Worm (Caenorhabditis elegans) whole organism, L4 larva: ENCODE data around the gene C14B1.2.
A peak's percentile ranks its signal among the peaks of the same experiment; 100 is the strongest.

Experiments
- F10B5.3 ChIP-seq: sonication (generic microtip); optimal IDR thresholded peaks from 2 replicates; lab custom pipeline; 2016; ENCODE audit warnings: mild to moderate bottlenecking, missing genetic modification characterization, missing compliant biosample characterization
- F26F4.8 ChIP-seq: fragments of 200-800 bp; sonication (Bioruptor generic); conservative IDR thresholded peaks from 2 replicates; pipeline ENCODE4 v1.3.6; 2022; ENCODE audit warnings: missing genetic modification characterization, missing compliant biosample characterization
- F49E8.2 ChIP-seq: sonication (generic microtip); optimal IDR thresholded peaks from 2 replicates; lab custom pipeline; 2016; ENCODE audit warnings: missing compliant biosample characterization, mild to moderate bottlenecking, missing genetic modification characterization, borderline replicate concordance
- R02D3.7 ChIP-seq: fragments of 150-350 bp; sonication (generic microtip); optimal IDR thresholded peaks from 3 replicates; lab custom pipeline; 2014; ENCODE audit warnings: missing biosample characterization, missing genetic modification characterization
- T26A8.4 ChIP-seq: fragments of 200-800 bp; sonication (Bioruptor generic); IDR thresholded peaks from 2 replicates; pipeline ENCODE4 v1.3.6; 2022; ENCODE audit warnings: missing genetic modification characterization, missing compliant biosample characterization
- ZK337.2 ChIP-seq: fragments of 200-800 bp; sonication (Bioruptor generic); IDR thresholded peaks from 2 replicates; pipeline ENCODE4 v1.3.6; 2022; ENCODE audit warnings: missing genetic modification reagents, missing genetic modification characterization, missing compliant biosample characterization
- ama-1 ChIP-seq: fragments of 150-350 bp; optimal IDR thresholded peaks from 2 replicates; lab custom pipeline; 2014; ENCODE audit warnings: inconsistent platforms, mixed read lengths
- ceh-20 ChIP-seq: fragments of 200-800 bp; sonication (Bioruptor generic); IDR thresholded peaks from 2 replicates; pipeline ENCODE4 v1.3.6; 2022; ENCODE audit warnings: missing genetic modification reagents, missing genetic modification characterization, missing compliant biosample characterization
- ceh-44 ChIP-seq: fragments of 200-800 bp; sonication (Bioruptor generic); IDR thresholded peaks from 2 replicates; pipeline ENCODE4 v1.3.6; 2022; ENCODE audit warnings: missing genetic modification reagents, missing genetic modification characterization, missing compliant biosample characterization
- ceh-62 ChIP-seq: sonication (generic microtip); optimal IDR thresholded peaks from 2 replicates; lab custom pipeline; 2017; ENCODE audit warnings: missing biosample characterization, missing genetic modification characterization
- ceh-82 ChIP-seq: sonication (generic microtip); optimal IDR thresholded peaks from 2 replicates; lab custom pipeline; 2017; ENCODE audit warnings: missing biosample characterization, missing genetic modification characterization
- ces-1 ChIP-seq: fragments of 150-350 bp; sonication (generic microtip); optimal IDR thresholded peaks from 4 replicates; lab custom pipeline; 2014; ENCODE audit warnings: missing biosample characterization, missing genetic modification reagents, missing genetic modification characterization
- cey-2 ChIP-seq: sonication (generic microtip); optimal IDR thresholded peaks from 3 replicates; lab custom pipeline; 2017; ENCODE audit warnings: missing genetic modification characterization, mild to moderate bottlenecking, missing compliant biosample characterization, antibody characterized with exemption, borderline replicate concordance; ENCODE audit not compliant: insufficient read depth
- dmd-8 ChIP-seq: fragments of 200-800 bp; sonication (Bioruptor generic); IDR thresholded peaks from 2 replicates; pipeline ENCODE4 v1.3.6; 2022; ENCODE audit warnings: missing genetic modification characterization, missing compliant biosample characterization
- dpl-1 ChIP-seq: fragments of 150-350 bp; optimal IDR thresholded peaks from 2 replicates; lab custom pipeline; 2014; ENCODE audit warnings: missing biosample characterization, missing genetic modification reagents, missing genetic modification characterization
- dve-1 ChIP-seq: sonication (generic microtip); optimal IDR thresholded peaks from 2 replicates; lab custom pipeline; 2017; ENCODE audit warnings: antibody characterized with exemption, mild to moderate bottlenecking, missing genetic modification characterization, missing compliant biosample characterization; ENCODE audit not compliant: insufficient read depth
- egl-43 ChIP-seq: fragments of 200-800 bp; sonication (Bioruptor generic); IDR thresholded peaks from 2 replicates; pipeline ENCODE4 v1.3.6; 2022; ENCODE audit warnings: missing genetic modification reagents, missing genetic modification characterization, missing compliant biosample characterization
- fos-1 ChIP-seq: fragments of 150-350 bp; optimal IDR thresholded peaks from 2 replicates; lab custom pipeline; 2014; ENCODE audit warnings: missing biosample characterization, missing genetic modification characterization
- hmg-1.1 ChIP-seq: fragments of 200-800 bp; sonication (Bioruptor generic); IDR thresholded peaks from 2 replicates; pipeline ENCODE4 v1.3.6; 2022; ENCODE audit warnings: missing genetic modification reagents, missing genetic modification characterization, missing compliant biosample characterization
- lin-38 ChIP-seq: fragments of 200-800 bp; sonication (Bioruptor generic); IDR thresholded peaks from 2 replicates; pipeline ENCODE4 v1.3.6; 2022; ENCODE audit warnings: missing genetic modification reagents, missing genetic modification characterization, missing compliant biosample characterization
- lir-3 ChIP-seq: sonication (generic microtip); optimal IDR thresholded peaks from 2 replicates; lab custom pipeline; 2016; ENCODE audit warnings: mild to moderate bottlenecking, missing genetic modification characterization, missing compliant biosample characterization
- lsy-2 ChIP-seq, 2 experiments: fragments of 150-350 bp in 1 of 2; sonication (generic microtip) in 1 of 2; optimal IDR thresholded peaks; 2 replicates each; lab custom pipeline; 2014 to 2017; ENCODE audit warnings: missing biosample characterization in 2 of 2, missing genetic modification characterization in 2 of 2
- mdt-29 ChIP-seq: fragments of 200-800 bp; sonication (Bioruptor generic); IDR thresholded peaks from 2 replicates; pipeline ENCODE4 v1.3.6; 2022; ENCODE audit warnings: missing genetic modification reagents, missing genetic modification characterization, missing compliant biosample characterization
- mep-1 ChIP-seq: fragments of 150-350 bp; sonication (generic microtip); optimal IDR thresholded peaks from 3 replicates; lab custom pipeline; 2014; ENCODE audit warnings: missing biosample characterization, missing genetic modification characterization
- mes-2 ChIP-seq: sonication (generic microtip); optimal IDR thresholded peaks from 2 replicates; lab custom pipeline; 2016; ENCODE audit warnings: missing genotype, mild to moderate bottlenecking, missing genetic modification characterization, missing compliant biosample characterization; ENCODE audit not compliant: poor library complexity, severe bottlenecking
- mxl-3 ChIP-seq: fragments of 200-800 bp; sonication (Bioruptor generic); optimal IDR thresholded peaks from 2 replicates; lab custom pipeline; 2018; ENCODE audit warnings: mild to moderate bottlenecking, missing genetic modification characterization, missing compliant biosample characterization
- nhr-111 ChIP-seq: fragments of 200-800 bp; sonication (Bioruptor generic); optimal IDR thresholded peaks from 2 replicates; lab custom pipeline; 2018; ENCODE audit warnings: mild to moderate bottlenecking, missing genetic modification characterization, missing compliant biosample characterization
- nhr-237 ChIP-seq: sonication (generic microtip); optimal IDR thresholded peaks from 2 replicates; lab custom pipeline; 2017; ENCODE audit warnings: missing biosample characterization, missing genetic modification characterization
- nhr-28 ChIP-seq: fragments of 150-350 bp; optimal IDR thresholded peaks from 2 replicates; lab custom pipeline; 2014; ENCODE audit warnings: missing biosample characterization, missing genetic modification characterization
- nhr-41 ChIP-seq: fragments of 200-800 bp; sonication (Bioruptor generic); IDR thresholded peaks from 2 replicates; pipeline ENCODE4 v1.3.6; 2022; ENCODE audit warnings: missing genetic modification reagents, missing genetic modification characterization, missing compliant biosample characterization
- nhr-48 ChIP-seq: sonication (generic microtip); optimal IDR thresholded peaks from 2 replicates; lab custom pipeline; 2016; ENCODE audit warnings: mild to moderate bottlenecking, missing genetic modification characterization, missing compliant biosample characterization
- pha-4 ChIP-seq, 2 experiments: fragments of 150-350 bp in 1 of 2; fragments of 200-800 bp in 1 of 2; sonication (Bioruptor generic) in 1 of 2; IDR thresholded peaks in 1 of 2; optimal IDR thresholded peaks in 1 of 2; 2 replicates each; pipeline versions ENCODE4 v1.3.6 to Lab custom; 2014 to 2022; ENCODE audit warnings: missing genetic modification characterization in 2 of 2, missing genetic modification reagents in 2 of 2, missing biosample characterization in 1 of 2, missing compliant biosample characterization in 1 of 2
- set-16 ChIP-seq: fragments of 200-800 bp; sonication (Bioruptor generic); IDR thresholded peaks from 2 replicates; pipeline ENCODE4 v1.3.6; 2022; ENCODE audit warnings: missing genetic modification reagents, missing genetic modification characterization, missing compliant biosample characterization
- skn-1 ChIP-seq: fragments of 150-350 bp; optimal IDR thresholded peaks from 2 replicates; lab custom pipeline; 2014; ENCODE audit warnings: missing biosample characterization, missing genetic modification characterization
- unc-62 ChIP-seq, 3 experiments: fragments of 150-350 bp in 1 of 3; sonication (generic microtip); optimal IDR thresholded peaks in 2 of 3; peaks in 1 of 3; 1 replicate in 1 of 3; 2 replicates in 2 of 3; lab custom pipeline; 2014 to 2017; ENCODE audit warnings: missing biosample characterization in 3 of 3, missing genetic modification characterization in 3 of 3, missing genetic modification reagents in 3 of 3, missing genotype in 1 of 3
- vab-7 ChIP-seq: fragments of 200-800 bp; sonication (Bioruptor generic); IDR thresholded peaks from 2 replicates; pipeline ENCODE4 v1.3.6; 2022; ENCODE audit warnings: missing genetic modification reagents, missing genetic modification characterization, missing compliant biosample characterization
- zfp-2 ChIP-seq: sonication (generic microtip); optimal IDR thresholded peaks from 2 replicates; lab custom pipeline; 2016; ENCODE audit warnings: mild to moderate bottlenecking, missing genetic modification characterization, missing compliant biosample characterization
- zip-11 ChIP-seq: fragments of 200-800 bp; sonication (Bioruptor generic); IDR thresholded peaks from 2 replicates; pipeline ENCODE4 v1.3.6; 2022; ENCODE audit warnings: missing genetic modification characterization, missing compliant biosample characterization

C14B1.2 gene

DNA sequence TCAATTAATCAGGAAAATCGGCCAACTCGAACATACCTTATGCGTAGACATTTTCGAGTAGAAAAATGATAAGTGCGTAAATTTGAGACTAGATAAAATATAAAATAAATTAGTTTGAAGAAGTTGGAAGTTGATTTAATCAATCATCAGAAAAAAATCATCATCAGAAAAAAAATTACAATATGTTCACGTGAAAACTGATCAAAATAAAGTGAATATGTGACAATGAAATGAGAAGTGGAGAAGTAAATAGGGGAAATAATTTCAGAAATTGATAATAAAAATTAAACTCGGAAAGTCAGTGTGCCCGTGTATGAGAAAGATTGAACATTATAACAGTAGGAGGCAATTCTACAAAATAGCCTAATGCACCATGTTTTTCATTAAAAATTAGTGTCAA is 27.5 kb downstream of the C14B1.2 start, which contains the start of gene F34D10.9:
F34D10.9 (minus strand) TSS at position 101 of the 400 bp plus-strand sequence.
- TF ChIP-seq nhr-111 (GFP tag; lab: Kevin White, UChicago) = no peak
- no peak for TF ChIP-seq ces-1

DNA sequence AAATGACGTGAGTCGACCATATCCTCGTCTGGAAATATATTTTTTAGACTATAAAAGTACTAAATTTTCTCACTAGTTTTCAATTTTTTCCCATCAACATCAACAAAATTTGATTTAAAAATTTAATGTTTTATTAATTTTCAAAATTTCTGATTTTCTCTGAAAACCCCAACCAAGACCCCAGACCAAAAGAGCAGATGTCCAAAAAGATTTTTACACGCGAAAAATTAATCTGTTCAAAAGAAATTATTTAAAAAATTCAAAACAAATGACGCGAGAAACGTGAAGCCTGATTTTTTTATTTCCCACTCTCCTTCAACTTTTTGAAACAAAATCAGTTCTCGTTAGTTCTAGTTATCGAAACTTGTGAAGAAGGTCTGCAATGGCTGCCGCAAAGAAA is 28.4 kb downstream of the C14B1.2 start, which contains the start of gene F34D10.8:
F34D10.8 (plus strand) TSS at position 301 of the 400 bp plus-strand sequence.
- TF ChIP-seq egl-43 = no peak
- no peak for TF ChIP-seq unc-62 (GFP tag; optimal IDR thresholded peaks at IDR 0.05 in 1 of 2; lab: Kevin White, UChicago)
- TF ChIP-seq unc-62 (tag; optimal IDR thresholded peaks at IDR 0.05; lab: Kevin White, UChicago) = no peak
- TF ChIP-seq ZK337.2 = no peak
- no peak for TF ChIP-seq fos-1 (tag; lab: Kevin White, UChicago)
- no peak for TF ChIP-seq vab-7 (GFP tag; lab: Robert Waterston, UW)
- TF ChIP-seq T26A8.4 (GFP tag; lab: Robert Waterston, UW) = no peak
- no peak for TF ChIP-seq F49E8.2 (tag; lab: Kevin White, UChicago)

DNA sequence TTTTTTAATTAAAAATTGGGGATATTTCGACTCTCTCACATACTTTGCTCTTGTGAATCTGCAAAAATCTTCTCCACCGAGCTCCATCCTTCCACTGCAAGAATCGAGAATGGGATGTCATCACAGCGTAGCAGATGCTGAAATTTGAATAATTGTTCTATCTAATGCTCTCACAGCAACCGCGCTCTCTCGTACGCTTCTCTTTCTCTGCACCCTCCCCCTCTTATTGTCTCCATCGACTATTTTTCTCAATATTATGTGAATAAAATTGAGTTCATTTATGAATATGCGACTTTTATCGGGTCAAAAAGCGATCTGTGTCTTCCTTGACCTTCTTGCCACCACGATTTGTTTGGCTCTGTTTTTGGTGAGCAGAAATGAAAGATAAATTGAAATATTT is 31.9 kb downstream of the C14B1.2 start, which contains the start of gene F34D10.3:
F34D10.3 (plus strand) TSS at position 249 of the 400 bp plus-strand sequence.
- TF ChIP-seq mes-2 (tag; lab: Kevin White, UChicago) = peak; percentile 48
- TF ChIP-seq lsy-2 (tag; optimal IDR thresholded peaks at IDR 0.05; lab: Kevin White, UChicago) = peak in 1 of 2 experiments; percentile 32
- no peak for TF ChIP-seq ceh-20
- TF ChIP-seq dve-1 (tag; lab: Kevin White, UChicago) = no peak
- no peak for TF ChIP-seq ZK337.2

DNA sequence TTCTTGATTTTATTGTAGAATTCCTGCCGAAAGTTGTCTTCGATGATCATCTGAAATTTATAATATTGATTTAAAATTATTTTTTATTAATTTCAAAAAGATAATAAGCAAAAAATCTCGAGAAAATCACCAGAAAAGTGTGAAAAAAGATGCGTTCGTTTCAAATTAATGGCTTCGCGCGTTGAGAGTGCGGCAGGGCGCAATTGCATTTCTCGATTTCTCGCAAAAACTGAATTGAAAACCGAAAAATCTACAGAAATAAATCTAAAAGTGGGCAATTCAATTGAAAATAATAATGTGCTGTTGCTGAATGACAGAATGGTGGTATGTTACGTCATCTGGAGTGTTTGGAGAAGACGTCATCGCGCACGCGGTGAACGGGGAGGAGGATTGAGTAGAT is 32.9 kb downstream of the C14B1.2 start, which contains the start of gene evl-18:
evl-18 (minus strand) TSS at position 50 of the 400 bp plus-strand sequence.
- TF ChIP-seq dpl-1 (GFP tag; lab: Kevin White, UChicago) = peak; percentile 58
- peak; percentile 15 for TF ChIP-seq mes-2 (tag; lab: Kevin White, UChicago)
- no peak for TF ChIP-seq zfp-2 (tag; lab: Kevin White, UChicago)
- peak in 1 of 2 experiments; percentile 33 for TF ChIP-seq lsy-2 (tag; optimal IDR thresholded peaks at IDR 0.05; lab: Kevin White, UChicago)
- peak; percentile 71 for TF ChIP-seq lin-38 (GFP tag; lab: Robert Waterston, UW)
- no peak for TF ChIP-seq nhr-237

DNA sequence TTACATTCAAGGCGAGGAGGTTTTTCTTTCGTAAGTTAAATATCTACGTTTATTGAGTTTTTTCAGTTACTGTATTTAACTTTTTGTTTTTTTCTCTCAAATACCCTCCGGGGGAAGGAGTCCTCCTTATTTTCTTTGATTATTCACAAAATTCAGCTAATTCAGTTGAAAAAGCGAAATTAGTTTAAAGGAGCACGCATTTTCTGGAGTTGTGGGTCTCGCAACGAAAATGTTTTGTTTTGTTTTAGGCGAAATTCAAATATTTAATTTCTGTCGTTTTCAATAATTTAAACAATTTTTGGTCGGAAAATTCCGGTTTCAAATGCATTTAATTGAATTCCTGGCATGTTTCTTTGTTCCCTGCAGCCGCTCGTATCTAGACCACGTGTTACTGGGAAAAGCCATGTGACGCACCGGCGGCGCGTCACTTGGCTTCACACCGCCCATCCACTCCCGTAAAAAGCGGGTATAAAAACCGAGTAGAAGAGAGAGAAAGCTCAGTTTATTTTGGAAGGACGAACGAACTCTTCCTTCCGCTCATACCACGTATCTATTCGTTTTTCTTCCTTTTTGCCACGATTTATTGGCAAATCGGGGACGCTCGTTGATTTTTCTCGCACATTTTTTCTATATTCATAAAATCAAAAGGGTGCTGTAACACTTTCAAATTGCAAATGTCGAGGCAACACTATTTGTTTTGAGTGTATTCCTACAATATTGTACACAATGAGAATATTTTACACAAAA is 33.6 kb downstream of the C14B1.2 start:
- TF ChIP-seq pha-4 (GFP tag; IDR thresholded peaks at IDR 0.05; lab: Robert Waterston, UW) = no peak
- no peak for TF ChIP-seq pha-4 (tag; optimal IDR thresholded peaks at IDR 0.05; lab: Kevin White, UChicago)
- no peak for TF ChIP-seq hmg-1.1 (GFP tag; lab: Robert Waterston, UW)
- peak; percentile 76 for TF ChIP-seq ama-1 (lab: Kevin White, UChicago)
- TF ChIP-seq nhr-28 (tag; lab: Kevin White, UChicago) = no peak
- no peak for TF ChIP-seq lir-3
- TF ChIP-seq nhr-41 (GFP tag; lab: Robert Waterston, UW) = no peak
- TF ChIP-seq R02D3.7 (tag; lab: Kevin White, UChicago) = no peak
- no peak for TF ChIP-seq dpl-1 (GFP tag; lab: Kevin White, UChicago)
- no peak for TF ChIP-seq ceh-44 (GFP tag; lab: Robert Waterston, UW)
- no peak for TF ChIP-seq set-16 (GFP tag; lab: Robert Waterston, UW)
- TF ChIP-seq nhr-48 (tag; lab: Kevin White, UChicago) = no peak
- TF ChIP-seq F10B5.3 (tag; lab: Kevin White, UChicago) = no peak
- no peak for TF ChIP-seq unc-62 (GFP tag; optimal IDR thresholded peaks at IDR 0.05 in 1 of 2; lab: Kevin White, UChicago)
- no peak for TF ChIP-seq unc-62 (tag; optimal IDR thresholded peaks at IDR 0.05; lab: Kevin White, UChicago)
- TF ChIP-seq skn-1 (tag; lab: Kevin White, UChicago) = no peak
- no peak for TF ChIP-seq ceh-20
- TF ChIP-seq mxl-3 (GFP tag; lab: Kevin White, UChicago) = peak; percentile 38
- TF ChIP-seq ceh-62 = no peak
- TF ChIP-seq vab-7 (GFP tag; lab: Robert Waterston, UW) = no peak
- no peak for TF ChIP-seq mep-1 (tag; lab: Kevin White, UChicago)
- TF ChIP-seq cey-2 (tag; lab: Kevin White, UChicago) = no peak
- no peak for TF ChIP-seq zip-11 (GFP tag; lab: Robert Waterston, UW)
- TF ChIP-seq mdt-29 (GFP tag; lab: Robert Waterston, UW) = no peak
- no peak for TF ChIP-seq ceh-82 (tag; lab: Kevin White, UChicago)
- TF ChIP-seq F26F4.8 (GFP tag; lab: Robert Waterston, UW) = no peak
- TF ChIP-seq fos-1 (tag; lab: Kevin White, UChicago) = no peak
- TF ChIP-seq egl-43 = no peak
- no peak for TF ChIP-seq zfp-2 (tag; lab: Kevin White, UChicago)
- no peak for TF ChIP-seq dmd-8 (GFP tag; lab: Robert Waterston, UW)
